Fruit fly (Drosophila melanogaster): ENCODE results near the gene Ncoa6.

Ncoa6 gene

dm6 chr2L:5342119-5342817 lies 15.8 kb upstream of the Ncoa6 start, which contains the start of gene Acsf2 (continued):
- no peak for TF ChIP-seq CG1832 (GFP tag; optimal IDR thresholded peaks at IDR 0.05)
- peak; percentile 95 for TF ChIP-seq cas (GFP tag; IDR thresholded peaks at IDR 0.05)
- peak; percentile 99 for TF ChIP-seq zfh2 (GFP tag; optimal IDR thresholded peaks at IDR 0.05)
- TF ChIP-seq CG10543 (GFP tag; optimal IDR thresholded peaks at IDR 0.05): peak; percentile 97
- TF ChIP-seq ken (GFP tag; IDR thresholded peaks at IDR 0.05): peak; percentile 79
- TF ChIP-seq CG30403 (GFP tag; optimal IDR thresholded peaks at IDR 0.05): peak; percentile 98
- TF ChIP-seq vfl (GFP tag; optimal IDR thresholded peaks at IDR 0.05): peak; percentile 96
- peak; percentile 82 for TF ChIP-seq CG11723 (GFP tag; optimal IDR thresholded peaks at IDR 0.05)
- peak; percentile 84 for TF ChIP-seq ase (GFP tag; IDR thresholded peaks at IDR 0.05)
- TF ChIP-seq CG8388 (GFP tag; optimal IDR thresholded peaks at IDR 0.05): peak; percentile 64
- peak; percentile 79 for TF ChIP-seq repo (GFP tag; optimal IDR thresholded peaks at IDR 0.05)
- peak; percentile 72 for TF ChIP-seq CG10462 (GFP tag; optimal IDR thresholded peaks at IDR 0.05)
- peak; percentile 64 for TF ChIP-seq CG3065 (GFP tag; optimal IDR thresholded peaks at IDR 0.05)
- TF ChIP-seq Drgx (GFP tag; IDR thresholded peaks at IDR 0.05): peak; percentile 96
- no peak for TF ChIP-seq Tbp (GFP tag; optimal IDR thresholded peaks at IDR 0.05)
- peak; percentile 92 for TF ChIP-seq Dad (GFP tag; optimal IDR thresholded peaks at IDR 0.05)
- TF ChIP-seq sima (GFP tag; optimal IDR thresholded peaks at IDR 0.05): peak; percentile 81
- peak; percentile 94 for TF ChIP-seq CrebB (tag; optimal IDR thresholded peaks at IDR 0.05)
- TF ChIP-seq Side (GFP tag; optimal IDR thresholded peaks at IDR 0.05): peak; percentile 92
- peak; percentile 95 for TF ChIP-seq CG16815 (GFP tag; optimal IDR thresholded peaks at IDR 0.05)
- TF ChIP-seq bcd (GFP tag; optimal IDR thresholded peaks at IDR 0.05): peak; percentile 97
- TF ChIP-seq CG6654 (GFP tag; optimal IDR thresholded peaks at IDR 0.05): peak; percentile 81
- peak; percentile 95 for TF ChIP-seq scrt (GFP tag; optimal IDR thresholded peaks at IDR 0.05)
- TF ChIP-seq dpn (GFP tag; optimal IDR thresholded peaks at IDR 0.05): peak; percentile 95 to 96
- TF ChIP-seq cwo (GFP tag; optimal IDR thresholded peaks at IDR 0.05): peak; percentile 99
- peak; percentile 40; the same call in 1 of the 3 replicates for TF ChIP-seq sr (GFP tag; IDR thresholded peaks at IDR 0.05)
- peak; percentile 91 for TF ChIP-seq Oaz (GFP tag; IDR thresholded peaks at IDR 0.05)
- peak; percentile 35 for TF ChIP-seq CG1529 (GFP tag; optimal IDR thresholded peaks at IDR 0.05)
- peak; percentile 46; the same call in 1 of the 3 replicates for TF ChIP-seq Optix (GFP tag; IDR thresholded peaks at IDR 0.05)
- TF ChIP-seq CG8359 (GFP tag; optimal IDR thresholded peaks at IDR 0.05; ENCODE audit: borderline replicate concordance): peak; percentile 41
- TF ChIP-seq CG9727 (GFP tag; optimal IDR thresholded peaks at IDR 0.05): peak; percentile 95
- TF ChIP-seq Xrp1 (GFP tag; IDR thresholded peaks at IDR 0.05): peak; percentile 86
- TF ChIP-seq unc-4 (GFP tag; IDR thresholded peaks at IDR 0.05; ENCODE audit: partially characterized antibody): no peak
- no peak for TF ChIP-seq lov (optimal IDR thresholded peaks at IDR 0.05)
- no peak for TF ChIP-seq lov (GFP tag; IDR thresholded peaks at IDR 0.05)
- TF ChIP-seq CkIIα-i1 (GFP tag; IDR thresholded peaks at IDR 0.05): peak; percentile 80
- TF ChIP-seq CG8765 (GFP tag; IDR thresholded peaks at IDR 0.05): peak; percentile 89; the same call in 1 of the 2 replicates
- TF ChIP-seq stwl (tag; optimal IDR thresholded peaks at IDR 0.05): no peak
- TF ChIP-seq Stat92E (GFP tag; optimal IDR thresholded peaks at IDR 0.05): no peak
- TF ChIP-seq Hand (GFP tag; optimal IDR thresholded peaks at IDR 0.05): peak; percentile 95
- peak; percentile 95 for TF ChIP-seq CG12391 (tag; optimal IDR thresholded peaks at IDR 0.05)
- peak; percentile 52 for TF ChIP-seq jing (GFP tag; optimal IDR thresholded peaks at IDR 0.05)
- peak; percentile 74 for TF ChIP-seq Ssrp (tag; optimal IDR thresholded peaks at IDR 0.05)
- TF ChIP-seq tll (GFP tag; optimal IDR thresholded peaks at IDR 0.05): no peak
- peak; percentile 90 for TF ChIP-seq Nf-YC (tag; optimal IDR thresholded peaks at IDR 0.05)
- TF ChIP-seq CG16779 (GFP tag; IDR thresholded peaks at IDR 0.05): peak; percentile 93
- TF ChIP-seq NFAT (GFP tag; IDR thresholded peaks at IDR 0.05): peak; percentile 98
- TF ChIP-seq gro (GFP tag; optimal IDR thresholded peaks at IDR 0.05): peak; percentile 97
- peak; percentile 83 for TF ChIP-seq Rx (GFP tag; IDR thresholded peaks at IDR 0.05)

All from whole organism, embryonic.